Worm (Caenorhabditis elegans) whole organism, dauer: ENCODE measurements around the gene ist-1.

Source experiments
- unc-62 ChIP-seq: sonication (generic microtip); optimal IDR thresholded peaks from 2 replicates; lab custom pipeline; 2017; ENCODE audit warnings: missing biosample characterization, missing genetic modification reagents, missing genetic modification characterization

The ist-1 gene

DNA sequence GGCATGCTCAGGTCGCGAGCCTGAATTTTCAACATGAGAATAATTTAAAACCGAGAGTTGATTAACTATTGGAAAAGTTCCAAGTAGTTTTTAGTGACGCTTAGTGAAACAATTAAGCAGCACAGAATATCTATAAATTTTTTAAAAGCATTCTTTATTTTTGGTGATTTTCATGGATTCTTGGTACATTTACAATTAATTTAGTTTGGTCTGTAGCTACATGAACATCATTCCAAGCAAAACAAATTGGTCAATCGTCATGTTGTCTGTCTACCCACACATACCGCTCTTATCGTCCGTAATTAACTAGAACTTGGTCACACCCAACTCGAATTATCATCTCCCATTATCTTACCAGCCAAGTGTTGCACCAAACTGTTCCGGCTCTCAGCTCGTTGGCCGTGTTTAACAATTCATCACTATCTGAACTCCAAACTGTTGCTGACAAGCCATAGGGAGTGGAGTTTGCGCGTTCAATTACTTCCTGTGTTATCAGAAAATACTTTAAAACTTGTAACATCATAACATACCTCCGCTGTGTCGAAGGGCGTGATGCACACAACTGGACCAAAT lies 14.3 kb downstream of the ist-1 start:
- TF ChIP-seq unc-62 = no peak

DNA sequence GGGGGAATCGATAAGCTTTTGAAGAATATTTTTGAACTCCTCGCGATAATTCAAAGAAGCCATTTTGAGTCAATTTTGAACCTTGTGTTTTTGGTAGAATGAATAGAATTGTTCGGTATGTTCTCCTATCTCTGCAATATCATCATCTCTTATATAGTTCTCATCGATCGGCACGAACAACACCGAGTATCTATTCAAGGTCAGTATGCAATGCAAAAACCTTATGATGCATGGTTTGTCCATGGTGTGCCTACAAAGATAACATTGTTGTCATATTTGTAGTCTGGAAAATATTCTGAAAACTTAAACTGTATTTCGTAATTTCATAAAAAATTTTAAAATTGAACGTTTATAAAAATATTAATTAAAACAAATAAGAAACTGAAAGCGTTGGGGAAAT lies 17.1 kb downstream of the ist-1 start, which contains the start of gene alh-10:
Gene alh-10 (minus strand): TSS at position 127 of the 400 bp plus-strand sequence.
- TF ChIP-seq unc-62 = no peak

DNA sequence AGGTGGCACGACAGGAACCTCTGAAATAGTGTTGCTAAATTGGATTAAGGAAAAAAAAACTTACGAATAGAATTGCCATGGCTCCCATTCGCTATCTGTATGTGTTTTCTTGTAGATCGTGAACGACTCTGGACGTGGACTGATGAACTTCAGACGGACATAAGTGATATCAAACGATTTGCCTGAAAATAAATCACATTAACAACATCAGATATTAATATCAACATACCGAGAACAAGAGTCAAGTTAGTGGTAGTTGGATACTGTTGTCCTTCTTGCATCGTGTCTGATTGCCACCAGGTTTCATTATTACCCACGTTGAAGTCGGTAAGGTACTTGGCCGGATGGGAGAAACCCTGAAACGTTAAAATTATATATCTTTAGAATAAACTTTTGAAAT lies 23.2 kb downstream of the ist-1 start:
- TF ChIP-seq unc-62 = no peak

DNA sequence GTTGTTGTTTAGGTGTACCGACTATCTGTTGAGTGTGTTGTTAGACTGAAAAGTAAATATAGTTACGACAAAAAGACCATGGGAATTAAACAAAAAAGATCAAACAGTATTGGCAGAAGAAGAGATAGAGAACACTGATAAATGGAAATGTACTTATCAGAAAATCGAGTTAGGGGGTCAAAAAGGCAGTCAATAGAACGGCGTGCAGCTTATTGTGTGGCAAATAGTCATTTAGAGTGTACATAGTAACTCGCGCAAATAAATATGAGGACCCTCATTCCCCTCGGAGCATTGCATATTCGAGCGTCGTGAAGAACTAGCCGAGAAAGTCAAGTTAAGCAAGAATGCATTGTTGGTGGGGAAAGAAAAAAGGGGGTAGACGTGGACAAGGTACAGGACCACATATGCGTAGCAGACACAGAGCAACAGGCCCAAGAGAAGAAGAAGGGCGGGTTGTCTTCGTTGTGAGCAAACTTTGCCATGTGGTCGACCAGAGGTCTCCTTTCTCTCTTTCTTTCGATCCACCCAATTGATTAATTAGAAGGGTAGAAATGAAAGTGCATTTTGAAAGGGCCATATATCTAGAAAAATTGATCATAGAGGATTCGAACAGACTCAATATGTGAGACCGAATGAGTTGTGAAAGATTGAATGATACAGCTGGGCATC lies 24.9 kb downstream of the ist-1 start, which contains the start of gene lam-2:
Gene lam-2 (minus strand): TSS at position 51 of the 669 bp plus-strand sequence.
- TF ChIP-seq unc-62 = no peak

DNA sequence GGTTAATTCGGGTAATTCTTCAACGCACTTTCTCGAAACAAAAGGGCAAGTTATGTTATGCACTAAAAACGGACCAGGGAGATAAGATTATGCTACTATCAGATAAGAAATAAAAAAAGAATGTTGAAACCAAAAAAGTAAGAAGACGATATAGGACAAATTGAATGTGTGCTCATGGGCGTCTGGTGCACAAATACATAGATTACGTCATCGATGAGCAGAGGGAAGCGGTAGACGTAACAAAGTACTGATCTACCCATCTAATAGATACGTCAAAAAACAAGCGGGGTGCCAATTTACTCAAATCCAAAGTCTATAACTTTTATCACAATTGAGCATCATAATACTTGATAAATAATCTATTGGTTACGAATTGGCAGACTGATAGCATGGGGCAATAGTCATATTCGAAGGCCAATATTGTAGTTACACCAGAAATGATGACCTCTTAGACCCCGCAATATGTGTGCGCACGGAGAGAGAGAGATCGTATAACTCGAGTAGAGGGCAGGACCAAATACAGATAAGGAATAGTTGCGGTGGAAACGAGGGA lies 25.6 kb downstream of the ist-1 start:
- no peak for TF ChIP-seq unc-62

DNA sequence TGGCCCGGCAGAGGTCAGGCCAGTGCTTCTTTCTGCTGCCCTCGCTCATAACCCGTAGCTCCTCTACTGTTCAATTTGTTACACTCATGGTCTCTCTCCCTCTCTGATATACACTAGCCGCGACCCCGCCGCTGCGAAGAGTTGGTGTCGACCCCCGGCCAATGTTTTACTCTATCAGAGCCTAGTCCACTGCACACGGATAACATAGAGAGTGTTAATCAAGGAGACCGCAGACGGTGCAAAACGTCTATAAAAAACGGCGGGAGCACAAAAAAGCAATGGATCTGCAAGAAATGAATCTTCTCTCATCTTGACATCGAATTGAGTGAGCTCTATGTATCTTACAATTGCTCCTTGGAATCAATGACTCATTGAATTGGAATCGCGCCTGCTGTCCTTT lies 27.0 kb downstream of the ist-1 start:
- TF ChIP-seq unc-62 = no peak

DNA sequence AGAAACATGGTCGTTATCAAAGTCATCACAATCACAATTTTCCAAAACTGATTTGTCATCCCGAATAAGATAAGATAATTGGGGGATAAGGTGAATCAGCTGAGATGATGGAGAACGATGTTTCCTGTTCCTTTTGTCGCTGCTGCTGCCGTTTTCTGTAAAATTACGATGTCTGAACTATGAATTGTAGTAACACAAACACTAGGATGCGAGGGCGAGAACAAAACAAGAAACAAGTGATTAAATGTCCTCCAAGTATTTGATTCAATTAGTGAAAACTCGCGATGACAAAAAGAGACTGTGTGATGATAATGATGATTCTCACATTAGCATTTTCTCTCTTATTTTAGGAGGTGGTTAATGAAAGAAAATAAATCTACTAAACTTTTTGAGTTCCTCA lies 29.4 kb downstream of the ist-1 start, which contains the start of gene C54D1.7:
Gene C54D1.7 (minus strand): TSS at position 157 of the 400 bp plus-strand sequence.
- no peak for TF ChIP-seq unc-62

DNA sequence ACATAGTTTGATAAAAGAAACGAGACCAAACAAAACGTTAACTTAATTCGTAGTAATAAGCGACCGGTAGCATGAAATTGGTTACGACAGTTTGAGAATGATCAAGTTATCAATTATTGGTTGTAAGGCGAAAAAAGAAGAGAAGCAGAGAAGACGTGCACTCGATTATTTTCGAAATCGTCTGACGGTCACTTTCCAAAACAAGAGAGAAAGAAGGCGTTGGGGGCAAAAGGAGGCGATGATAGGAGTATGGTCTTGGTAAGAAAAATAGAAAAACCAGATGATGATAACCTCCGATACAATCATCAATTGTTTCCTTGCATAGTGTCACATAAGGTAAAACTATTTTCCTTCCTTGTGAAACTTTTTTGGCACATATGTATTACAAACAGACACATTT lies 31.0 kb downstream of the ist-1 start:
- TF ChIP-seq unc-62 = no peak

DNA sequence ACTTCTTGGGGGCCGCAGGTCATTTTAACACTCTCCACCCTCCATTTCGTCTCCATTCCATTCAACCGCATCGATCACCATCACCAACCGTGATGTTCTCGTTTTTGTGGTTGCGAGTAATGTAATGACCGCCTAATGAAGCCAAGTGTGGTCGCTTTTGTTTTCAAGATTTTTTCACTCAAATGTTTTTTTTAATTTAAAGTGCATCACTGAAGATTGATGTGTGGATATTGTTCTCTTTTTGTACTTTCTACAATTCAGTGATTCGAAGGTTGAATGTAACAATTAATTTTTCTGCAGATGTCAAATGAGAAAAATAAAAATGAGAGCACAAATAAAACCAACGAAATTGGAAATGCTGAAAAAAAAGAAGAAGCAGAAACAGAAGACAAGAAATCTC lies 32.3 kb downstream of the ist-1 start, which contains the start of gene pgp-10:
Gene pgp-10 (plus strand): TSS at position 301 of the 400 bp plus-strand sequence.
- no peak for TF ChIP-seq unc-62

DNA sequence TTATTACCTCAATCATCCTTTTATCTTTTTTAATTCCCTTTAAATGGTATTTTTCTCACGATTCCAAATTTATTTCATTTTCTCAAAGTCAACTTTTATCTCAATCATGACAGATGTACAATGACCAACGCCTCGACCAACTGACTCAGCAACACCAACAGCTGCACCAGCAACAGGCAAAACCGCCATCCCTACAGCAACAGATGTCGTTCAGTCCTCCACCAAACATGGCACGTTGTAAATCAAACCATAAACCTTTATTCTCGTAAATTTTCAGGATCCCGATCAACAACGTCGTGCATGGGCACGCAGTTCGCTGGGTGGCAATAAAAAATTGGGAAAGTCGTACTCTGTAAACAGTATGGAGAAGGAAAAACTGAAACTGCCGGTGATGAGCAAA lies 36.3 kb downstream of the ist-1 start:
- TF ChIP-seq unc-62 = no peak

DNA sequence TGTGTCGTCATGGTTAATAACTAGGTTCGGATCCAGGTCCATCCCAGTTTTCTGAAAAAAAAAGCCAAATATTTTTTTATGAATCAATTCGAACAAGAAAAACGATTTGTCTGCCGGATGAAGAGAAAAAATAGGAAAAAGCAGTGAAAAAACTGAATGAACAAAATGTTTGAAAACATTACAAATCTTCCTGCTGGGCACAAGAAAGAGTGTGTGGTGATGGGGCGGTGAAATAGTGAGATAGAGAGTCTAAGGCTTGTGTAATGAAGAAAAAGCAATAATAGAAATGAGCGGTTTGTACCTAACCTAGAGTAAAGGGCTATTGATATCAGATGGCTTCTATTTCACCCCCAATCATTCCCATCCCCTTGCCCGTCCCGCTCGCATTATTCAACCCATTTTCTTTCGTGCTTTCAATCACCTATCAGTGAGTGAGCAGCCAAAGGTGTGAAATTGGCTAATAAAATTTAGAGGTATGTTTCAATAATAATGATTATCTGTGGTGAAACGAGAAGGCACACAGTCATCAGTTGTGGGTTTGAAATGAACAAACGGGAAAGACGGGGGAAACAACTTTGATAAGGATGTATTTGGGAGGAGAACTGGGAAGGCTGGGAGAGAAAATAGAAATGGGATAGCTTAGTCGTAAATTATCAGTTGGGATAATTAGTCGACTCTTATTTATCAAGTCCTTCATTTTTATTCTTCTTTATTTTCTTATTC lies 44.3 kb downstream of the ist-1 start, which contains the start of gene bar-1:
Gene bar-1 (minus strand): TSS at position 51 of the 723 bp plus-strand sequence.
- TF ChIP-seq unc-62 = no peak

DNA sequence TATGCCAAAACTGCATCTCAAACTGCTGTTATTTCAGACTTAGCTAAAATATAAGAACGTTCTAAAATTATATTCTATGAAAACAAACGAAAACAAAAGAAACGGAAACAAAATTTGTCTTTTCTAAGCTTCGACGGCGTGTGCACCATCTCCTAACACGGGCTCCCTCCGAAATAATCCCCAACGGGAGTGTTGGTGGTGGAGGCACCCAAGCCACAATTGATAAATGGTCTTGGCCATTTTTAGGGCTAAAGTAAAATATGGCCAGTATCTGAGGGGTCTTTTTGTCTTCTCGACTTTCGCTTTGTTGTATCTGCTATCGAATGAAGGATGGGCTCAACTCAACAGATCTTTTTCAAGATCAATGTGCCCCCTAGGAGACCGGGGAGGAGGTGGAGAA lies 48.9 kb downstream of the ist-1 start:
- TF ChIP-seq unc-62 = no peak

DNA sequence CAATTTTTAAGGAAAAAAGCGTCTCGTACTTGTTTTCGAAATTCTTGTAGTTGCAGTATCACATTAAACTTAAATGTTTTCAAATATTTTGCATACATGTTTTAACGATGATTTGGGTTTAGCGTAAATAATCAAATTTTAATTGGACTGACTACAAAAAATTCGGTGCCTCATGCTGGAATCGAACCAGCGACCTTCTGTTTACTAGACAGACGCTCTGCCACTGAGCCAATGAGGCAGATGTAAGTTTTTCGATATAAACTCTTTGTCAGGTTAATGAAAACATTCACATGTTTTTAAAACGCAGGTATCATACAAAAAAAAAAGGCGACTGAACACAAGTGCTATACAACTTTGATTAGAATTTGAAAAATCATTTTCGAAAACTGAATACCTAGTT lies 50.4 kb downstream of the ist-1 start:
- no peak for TF ChIP-seq unc-62

DNA sequence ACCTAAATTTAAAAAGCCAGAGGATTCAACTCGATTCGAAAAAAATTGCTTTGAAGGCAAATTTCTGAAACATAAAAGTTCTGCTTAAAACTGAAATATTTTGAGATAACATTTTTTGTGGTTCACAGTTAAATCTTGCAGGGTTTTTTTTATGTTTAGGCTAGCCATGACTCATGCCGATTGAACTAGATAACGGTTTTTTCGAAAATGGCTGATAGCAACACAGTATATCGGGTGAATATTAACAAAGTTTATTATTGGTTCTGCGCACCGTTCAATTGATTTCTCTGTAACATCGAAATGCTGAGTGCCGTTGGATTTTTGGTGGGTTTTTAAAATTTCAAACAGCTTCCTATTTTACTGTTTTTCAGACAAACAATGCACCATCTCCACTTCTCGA lies 50.9 kb downstream of the ist-1 start, which contains the start of gene F43E12.1:
Gene F43E12.1 (plus strand): TSS at position 301 of the 400 bp plus-strand sequence.
- no peak for TF ChIP-seq unc-62

DNA sequence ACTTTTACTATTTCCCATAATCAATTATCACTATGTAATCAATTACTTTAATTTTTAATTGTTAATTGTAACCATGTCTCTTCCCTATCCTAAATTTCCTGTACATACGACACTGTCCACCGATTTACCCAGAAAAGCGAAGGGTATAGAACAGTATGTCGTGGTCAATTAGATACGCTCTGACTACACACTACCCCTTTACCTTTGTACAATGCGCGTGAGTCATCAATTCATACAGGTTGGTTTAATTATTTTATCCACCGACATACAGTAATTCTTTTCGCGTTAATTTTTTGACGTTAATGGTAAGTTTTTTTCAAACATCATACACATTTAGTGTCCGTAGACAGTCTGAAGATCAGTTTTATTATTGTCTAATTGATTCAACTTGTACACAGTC lies 55.2 kb downstream of the ist-1 start:
- no peak for TF ChIP-seq unc-62

DNA sequence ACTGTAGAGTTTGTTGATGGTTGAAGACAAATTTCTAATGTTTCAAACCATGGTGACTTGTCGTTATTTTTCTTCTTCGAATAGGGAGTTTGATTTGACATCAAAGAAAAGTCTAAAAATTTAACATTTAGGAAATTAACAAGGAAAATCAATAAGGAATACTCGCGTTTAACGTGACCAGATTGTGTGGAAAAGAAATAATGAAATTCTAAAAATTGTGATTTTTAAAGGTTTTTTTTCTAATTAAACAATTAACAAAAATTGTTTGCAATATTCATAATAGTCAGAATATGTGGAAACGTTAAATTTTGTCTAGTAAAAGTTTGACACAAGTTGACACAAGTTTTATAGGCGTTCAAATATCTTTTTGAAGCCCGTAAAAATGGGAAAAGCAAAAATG lies 61.2 kb downstream of the ist-1 start, which contains the start of gene C55B6.4:
Gene C55B6.4 (minus strand): TSS at position 101 of the 400 bp plus-strand sequence.
- TF ChIP-seq unc-62 = no peak
